Fruit fly (Drosophila melanogaster) Kc167 (cell line): ENCODE measurements around the gene Snoo.

Experiments
- Myc ChIP-seq: fragments of >200 bp; optimal IDR thresholded peaks from 2 replicates; lab custom pipeline; 2017; ENCODE audit warnings: missing external identifiers
- Sin3A ChIP-seq: fragments of >200 bp; optimal IDR thresholded peaks from 2 replicates; lab custom pipeline; 2018; ENCODE audit warnings: missing external identifiers
- h ChIP-seq: fragments of >200 bp; optimal IDR thresholded peaks from 3 replicates; lab custom pipeline; 2018; ENCODE audit warnings: missing external identifiers
- insv ChIP-seq: fragments of >200 bp; optimal IDR thresholded peaks from 3 replicates; lab custom pipeline; 2018; ENCODE audit warnings: missing external identifiers
- psq ChIP-seq: fragments of >200 bp; optimal IDR thresholded peaks from 2 replicates; lab custom pipeline; 2017; ENCODE audit warnings: missing external identifiers
- ttk ChIP-seq: sonication (Bioruptor generic); optimal IDR thresholded peaks from 2 replicates; lab custom pipeline; 2017; ENCODE audit warnings: missing external identifiers

Snoo gene

dm6 chr2L:7897245-7897644, 86.8 kb downstream of the Snoo start:
- TF ChIP-seq h (lab: Kevin White, UChicago): no peak
- no peak for TF ChIP-seq psq (lab: Kevin White, UChicago)
- TF ChIP-seq Myc (lab: Kevin White, UChicago): no peak

- TF ChIP-seq Sin3A (lab: Kevin White, UChicago) (no peak), insv (lab: Kevin White, UChicago) (no peak), ttk (lab: Kevin White, UChicago) (no peak), h (lab: Kevin White, UChicago) (no peak), Myc (lab: Kevin White, UChicago) (no peak), psq (lab: Kevin White, UChicago) (no peak)
Measured at dm6 chr2L:7890654-7891114, 93.3 kb downstream of the Snoo start, which contains the start of gene Spn28Db. Gene Spn28Db (minus strand): TSS chr2L:7890704.

- TF ChIP-seq Sin3A (lab: Kevin White, UChicago): no peak
- TF ChIP-seq insv (lab: Kevin White, UChicago): no peak
- TF ChIP-seq psq (lab: Kevin White, UChicago): no peak
- no peak for TF ChIP-seq h (lab: Kevin White, UChicago)
Measured at dm6 chr2L:7889029-7889428, 95.0 kb downstream of the Snoo start, which contains the start of gene Spn28Da. Gene Spn28Da (minus strand): TSS chr2L:7889129.

dm6 chr2L:7887333-7887732, 96.7 kb downstream of the Snoo start, which contains the start of gene CG7102:
Gene CG7102 (minus strand): TSS chr2L:7887513.
- TF ChIP-seq Myc (lab: Kevin White, UChicago) (no peak), insv (lab: Kevin White, UChicago) (no peak), psq (lab: Kevin White, UChicago) (no peak), h (lab: Kevin White, UChicago) (no peak), ttk (lab: Kevin White, UChicago) (no peak), Sin3A (lab: Kevin White, UChicago) (no peak)

dm6 chr2L:7885952-7886351, 98.0 kb downstream of the Snoo start:
- TF ChIP-seq h (lab: Kevin White, UChicago) (no peak), Sin3A (lab: Kevin White, UChicago) (no peak), ttk (lab: Kevin White, UChicago) (no peak), insv (lab: Kevin White, UChicago) (no peak), Myc (lab: Kevin White, UChicago) (no peak), psq (lab: Kevin White, UChicago) (no peak)

- TF ChIP-seq ttk (lab: Kevin White, UChicago) (no peak), insv (lab: Kevin White, UChicago) (no peak)
Measured at dm6 chr2L:7885271-7885670, 98.7 kb downstream of the Snoo start, which contains the start of the genes SmE and CG34132. Gene SmE (minus strand): TSS chr2L:7885450. Gene CG34132 (plus strand): TSS chr2L:7885503.

dm6 chr2L:7880458-7880857, 103.5 kb downstream of the Snoo start:
- TF ChIP-seq Sin3A (lab: Kevin White, UChicago): no peak
- no peak for TF ChIP-seq h (lab: Kevin White, UChicago)
- no peak for TF ChIP-seq insv (lab: Kevin White, UChicago)
- no peak for TF ChIP-seq Myc (lab: Kevin White, UChicago)
- no peak for TF ChIP-seq psq (lab: Kevin White, UChicago)

- no peak for TF ChIP-seq Myc (lab: Kevin White, UChicago)
- no peak for TF ChIP-seq psq (lab: Kevin White, UChicago)
- no peak for TF ChIP-seq h (lab: Kevin White, UChicago)
Measured at dm6 chr2L:7879292-7879894, 104.6 kb downstream of the Snoo start, which contains the start of gene spz3. Gene spz3 (minus strand): TSS chr2L:7879552.

dm6 chr2L:7878372-7878771, 105.6 kb downstream of the Snoo start:
- TF ChIP-seq h (lab: Kevin White, UChicago) (no peak), Sin3A (lab: Kevin White, UChicago) (no peak), ttk (lab: Kevin White, UChicago) (no peak), Myc (lab: Kevin White, UChicago) (no peak), psq (lab: Kevin White, UChicago) (no peak), insv (lab: Kevin White, UChicago) (no peak)

dm6 chr2L:7876520-7877232, 107.3 kb downstream of the Snoo start:
- no peak for TF ChIP-seq psq (lab: Kevin White, UChicago)
- no peak for TF ChIP-seq Sin3A (lab: Kevin White, UChicago)
- TF ChIP-seq h (lab: Kevin White, UChicago): no peak
- no peak for TF ChIP-seq Myc (lab: Kevin White, UChicago)
- TF ChIP-seq insv (lab: Kevin White, UChicago): no peak
- TF ChIP-seq ttk (lab: Kevin White, UChicago): no peak

- TF ChIP-seq insv (lab: Kevin White, UChicago): no peak
- no peak for TF ChIP-seq Sin3A (lab: Kevin White, UChicago)
- no peak for TF ChIP-seq ttk (lab: Kevin White, UChicago)
- no peak for TF ChIP-seq Myc (lab: Kevin White, UChicago)
- no peak for TF ChIP-seq h (lab: Kevin White, UChicago)
- TF ChIP-seq psq (lab: Kevin White, UChicago): no peak
Measured at dm6 chr2L:7875676-7876075, 108.3 kb downstream of the Snoo start.
